Fruit fly (Drosophila melanogaster): ENCODE data around the gene Sfp24C1.

Gene Sfp24C1

dm6 chr2L:3657349-3658142 lies 42.9 kb upstream of the Sfp24C1 start (continued):
- peak; percentile 67 for TF ChIP-seq CG32772 (GFP tag; IDR thresholded peaks at IDR 0.05)
- TF ChIP-seq p53 (GFP tag; optimal IDR thresholded peaks at IDR 0.05), result peak; percentile 51
- TF ChIP-seq ato (GFP tag; IDR thresholded peaks at IDR 0.05; ENCODE audit: partially characterized antibody), result no peak
- peak; percentile 24 for TF ChIP-seq Hr3 (GFP tag; optimal IDR thresholded peaks at IDR 0.05)
- no peak for TF ChIP-seq maf-S (GFP tag; optimal IDR thresholded peaks at IDR 0.05)
- peak; percentile 65 for TF ChIP-seq pho (GFP tag; optimal IDR thresholded peaks at IDR 0.05)
- TF ChIP-seq CG8281 (tag; optimal IDR thresholded peaks at IDR 0.05), result no peak
- TF ChIP-seq Fer3 (tag; optimal IDR thresholded peaks at IDR 0.05), result peak; percentile 27
- TF ChIP-seq CG15479 (GFP tag; optimal IDR thresholded peaks at IDR 0.05), result no peak
- peak; percentile 18; the same call in 1 of the 2 replicates for TF ChIP-seq CG10366 (GFP tag; IDR thresholded peaks at IDR 0.05)
- TF ChIP-seq zf30C (GFP tag; optimal IDR thresholded peaks at IDR 0.05), result no peak
- peak; percentile 32 for TF ChIP-seq yki (optimal IDR thresholded peaks at IDR 0.05)
- TF ChIP-seq dmrt99B (tag; optimal IDR thresholded peaks at IDR 0.05), result peak; percentile 40
- TF ChIP-seq dati (GFP tag; IDR thresholded peaks at IDR 0.05), result no peak
- peak; percentile 56 for TF ChIP-seq tx (GFP tag; optimal IDR thresholded peaks at IDR 0.05)
- no peak for TF ChIP-seq ttk (GFP tag; IDR thresholded peaks at IDR 0.05)
- TF ChIP-seq CG18476 (GFP tag; optimal IDR thresholded peaks at IDR 0.05), result no peak
- peak; percentile 55 for TF ChIP-seq CG6272 (GFP tag; IDR thresholded peaks at IDR 0.05)
- TF ChIP-seq trem (tag; optimal IDR thresholded peaks at IDR 0.05), result peak; percentile 47
- peak; percentile 7 for TF ChIP-seq CG8924 (tag; optimal IDR thresholded peaks at IDR 0.05)
- peak; percentile 62 for TF ChIP-seq CG1024 (GFP tag; IDR thresholded peaks at IDR 0.05)
- TF ChIP-seq CG2678 (tag; optimal IDR thresholded peaks at IDR 0.05), result no peak
- TF ChIP-seq fu2 (GFP tag; optimal IDR thresholded peaks at IDR 0.05), result no peak
- TF ChIP-seq insv (GFP tag; optimal IDR thresholded peaks at IDR 0.05), result peak in 1 of 2 experiments; percentile 75
- no peak for TF ChIP-seq tll (GFP tag; optimal IDR thresholded peaks at IDR 0.05)
- peak; percentile 7 for TF ChIP-seq CG34376 (GFP tag; optimal IDR thresholded peaks at IDR 0.05)
- TF ChIP-seq CG30403 (GFP tag; optimal IDR thresholded peaks at IDR 0.05), result peak; percentile 49
- TF ChIP-seq Nf-YA (GFP tag; IDR thresholded peaks at IDR 0.05), result no peak
- no peak for TF ChIP-seq sr (GFP tag; IDR thresholded peaks at IDR 0.05)
- TF ChIP-seq Kr (GFP tag; optimal IDR thresholded peaks at IDR 0.05), result no peak
- peak; percentile 89 for TF ChIP-seq CG11456 (GFP tag; IDR thresholded peaks at IDR 0.05)
- no peak for TF ChIP-seq scrt (GFP tag; optimal IDR thresholded peaks at IDR 0.05)
- TF ChIP-seq pb (GFP tag; optimal IDR thresholded peaks at IDR 0.05), result no peak
- no peak for TF ChIP-seq CG18619 (GFP tag; optimal IDR thresholded peaks at IDR 0.05)
- peak; percentile 73; the same call in 1 of the 2 replicates for TF ChIP-seq seq (GFP tag; IDR thresholded peaks at IDR 0.05)
- TF ChIP-seq Spps (tag; optimal IDR thresholded peaks at IDR 0.05), result no peak
- no peak for TF ChIP-seq dan (GFP tag; IDR thresholded peaks at IDR 0.05)
- TF ChIP-seq fd102C (GFP tag; optimal IDR thresholded peaks at IDR 0.05), result peak; percentile 30
- no peak for TF ChIP-seq nau (GFP tag; optimal IDR thresholded peaks at IDR 0.05)
- peak; percentile 55 for TF ChIP-seq CG31365 (tag; optimal IDR thresholded peaks at IDR 0.05)
- TF ChIP-seq Fer1 (GFP tag; optimal IDR thresholded peaks at IDR 0.05), result peak; percentile 71
- peak; percentile 75 for TF ChIP-seq B-H2 (GFP tag; optimal IDR thresholded peaks at IDR 0.05)
- TF ChIP-seq chinmo (GFP tag; IDR thresholded peaks at IDR 0.05; ENCODE audit: partially characterized antibody), result peak; percentile 57; the same call in 1 of the 4 replicates
- TF ChIP-seq slp2 (GFP tag; optimal IDR thresholded peaks at IDR 0.05), result no peak
- peak; percentile 73 for TF ChIP-seq pum (GFP tag; optimal IDR thresholded peaks at IDR 0.05)
- TF ChIP-seq CG13894 (tag; optimal IDR thresholded peaks at IDR 0.05), result peak; percentile 83
- peak; percentile 53 for TF ChIP-seq D19A (tag; optimal IDR thresholded peaks at IDR 0.05)
- TF ChIP-seq CG11695 (GFP tag; IDR thresholded peaks at IDR 0.05), result peak; percentile 60; the same call in 1 of the 3 replicates
- TF ChIP-seq ssp (GFP tag; IDR thresholded peaks at IDR 0.05), result peak; percentile 36; the same call in 1 of the 2 replicates
- TF ChIP-seq CG7357 (GFP tag; IDR thresholded peaks at IDR 0.05), result no peak
